Fruit fly (Drosophila melanogaster) whole organism, adult: ENCODE measurements around the gene CG14400.

Experiments
- CG11617 ChIP-seq: fragments of 200-800 bp; sonication (Bioruptor generic); optimal IDR thresholded peaks from 2 replicates; lab custom pipeline; 2017; ENCODE audit warnings: mild to moderate bottlenecking, missing biosample characterization, missing genetic modification reagents, missing genetic modification characterization
- CG12768 ChIP-seq: fragments of 200-800 bp; sonication (Bioruptor generic); optimal IDR thresholded peaks from 2 replicates; lab custom pipeline; 2017; ENCODE audit warnings: missing biosample characterization, missing genetic modification characterization, mild to moderate bottlenecking, moderate library complexity, missing genetic modification reagents
- CG14711 ChIP-seq: fragments of 200-800 bp; sonication (Bioruptor generic); optimal IDR thresholded peaks from 2 replicates; lab custom pipeline; 2018; ENCODE audit warnings: missing biosample characterization, mild to moderate bottlenecking, missing genetic modification characterization, moderate library complexity
- CG1620 ChIP-seq: fragments of 200-800 bp; sonication (Bioruptor generic); optimal IDR thresholded peaks from 2 replicates; lab custom pipeline; 2016; ENCODE audit warnings: missing biosample characterization, missing genetic modification characterization
- CG33017 ChIP-seq: fragments of 200-800 bp; sonication (Bioruptor generic); optimal IDR thresholded peaks from 2 replicates; lab custom pipeline; 2018; ENCODE audit warnings: missing biosample characterization, mild to moderate bottlenecking, missing genetic modification characterization, moderate library complexity
- CG5204 ChIP-seq: fragments of 200-800 bp; sonication (Bioruptor generic); optimal IDR thresholded peaks from 2 replicates; lab custom pipeline; 2016; ENCODE audit warnings: missing biosample characterization, missing genetic modification characterization
- CG7045 ChIP-seq: fragments of 200-800 bp; sonication (Bioruptor generic); optimal IDR thresholded peaks from 2 replicates; lab custom pipeline; 2017; ENCODE audit warnings: missing biosample characterization, mild to moderate bottlenecking, missing genetic modification characterization
- CG7101 ChIP-seq: fragments of 200-800 bp; sonication (Bioruptor generic); optimal IDR thresholded peaks from 2 replicates; lab custom pipeline; 2018; ENCODE audit warnings: missing biosample characterization, mild to moderate bottlenecking, missing genetic modification characterization, moderate library complexity
- Clk ChIP-seq: fragments of 200-800 bp; sonication (Bioruptor generic); optimal IDR thresholded peaks from 2 replicates; lab custom pipeline; 2017; ENCODE audit warnings: missing biosample characterization, missing genetic modification characterization
- Crg-1 ChIP-seq: fragments of 200-800 bp; sonication (Bioruptor generic); optimal IDR thresholded peaks from 2 replicates; lab custom pipeline; 2016; ENCODE audit warnings: missing biosample characterization, missing genetic modification characterization
- Hr96 ChIP-seq: fragments of 200-800 bp; sonication (Bioruptor generic); optimal IDR thresholded peaks from 2 replicates; lab custom pipeline; 2016; ENCODE audit warnings: missing biosample characterization, missing genetic modification characterization
- Mnt ChIP-seq: fragments of 200-800 bp; sonication (Bioruptor generic); optimal IDR thresholded peaks from 2 replicates; lab custom pipeline; 2016; ENCODE audit warnings: missing biosample characterization, mild to moderate bottlenecking, missing genetic modification characterization
- bab1 ChIP-seq: fragments of 200-800 bp; sonication (Bioruptor generic); optimal IDR thresholded peaks from 3 replicates; lab custom pipeline; 2019; ENCODE audit warnings: missing biosample characterization, mild to moderate bottlenecking, missing genetic modification characterization, moderate library complexity
- cic ChIP-seq: fragments of 200-800 bp; sonication (Bioruptor generic); optimal IDR thresholded peaks from 2 replicates; lab custom pipeline; 2017; ENCODE audit warnings: missing biosample characterization, mild to moderate bottlenecking, missing genetic modification characterization, moderate library complexity
- cnc ChIP-seq, 2 experiments: fragments of >200 bp; optimal IDR thresholded peaks; 2 replicates each; lab custom pipeline; 2017
- kay ChIP-seq: fragments of 200-800 bp; sonication (Bioruptor generic); peaks from one replicate; lab custom pipeline; 2016; ENCODE audit warnings: missing biosample characterization, missing genetic modification characterization, borderline replicate concordance
- pad ChIP-seq: fragments of 200-800 bp; sonication (Bioruptor generic); optimal IDR thresholded peaks from 3 replicates; lab custom pipeline; 2017; ENCODE audit warnings: missing biosample characterization, missing genetic modification characterization, mild to moderate bottlenecking, moderate library complexity, missing genetic modification reagents
- tj ChIP-seq: fragments of 200-800 bp; sonication (Bioruptor generic); optimal IDR thresholded peaks from 3 replicates; lab custom pipeline; 2017; ENCODE audit warnings: missing biosample characterization, mild to moderate bottlenecking, missing genetic modification characterization, moderate library complexity
- toe ChIP-seq: fragments of 200-800 bp; sonication (Bioruptor generic); optimal IDR thresholded peaks from 2 replicates; lab custom pipeline; 2016; ENCODE audit warnings: missing biosample characterization, missing genetic modification characterization

The CG14400 gene

DNA sequence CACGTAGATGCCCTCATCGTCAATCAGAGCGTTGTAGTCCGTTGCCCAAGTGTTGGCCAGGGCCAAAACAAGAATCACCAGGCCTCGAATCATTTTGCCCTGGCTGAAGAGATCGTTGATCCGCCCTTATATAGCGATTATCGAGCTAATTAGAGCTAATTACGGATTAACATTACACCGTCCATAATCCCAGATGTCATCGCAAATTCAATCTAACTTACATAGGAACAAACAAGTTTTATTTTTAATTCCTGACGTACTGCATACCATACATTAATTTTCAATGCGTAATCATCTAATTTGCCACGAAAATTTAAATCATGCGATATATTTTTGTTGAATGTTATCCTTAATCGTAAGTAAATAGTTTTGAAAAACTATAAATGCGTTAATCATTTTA lies 40.5 kb downstream of the CG14400 start, which contains the start of gene CheB38b:
Gene CheB38b, minus strand, starts transcription at position 101 of the 400 bp plus-strand sequence.
- TF ChIP-seq Clk (GFP tag; lab: Kevin White, UChicago) (no peak), CG7045 (no peak), cic (GFP tag; lab: Kevin White, UChicago) (no peak), cnc (optimal IDR thresholded peaks at IDR 0.05; lab: Kevin White, UChicago) (no peak), CG12768 (GFP tag; lab: Kevin White, UChicago) (no peak), tj (no peak), pad (GFP tag; lab: Kevin White, UChicago) (no peak)

DNA sequence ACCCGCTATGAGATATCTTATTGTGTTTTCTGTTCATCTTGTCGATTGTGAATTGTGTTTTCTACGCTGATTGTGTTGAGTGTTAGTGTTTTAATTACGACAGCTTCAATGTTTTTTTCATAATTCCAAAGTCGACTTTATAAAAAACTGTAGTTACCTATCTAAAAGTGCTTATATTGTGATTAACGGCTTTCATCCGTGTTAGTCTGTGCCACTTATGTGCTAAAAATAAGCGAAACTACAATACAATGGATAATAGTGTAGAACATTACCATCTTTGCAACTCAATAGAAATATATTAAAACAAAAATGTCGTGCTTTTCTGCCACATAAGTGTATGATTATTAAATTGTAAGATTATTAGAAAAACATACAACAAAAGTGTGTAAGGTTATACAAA lies 41.6 kb downstream of the CG14400 start, which contains the start of gene CG33322:
Gene CG33322, minus strand, starts transcription at position 101 of the 400 bp plus-strand sequence.
- TF ChIP-seq Hr96 (no peak), cic (GFP tag; lab: Kevin White, UChicago) (no peak)

DNA sequence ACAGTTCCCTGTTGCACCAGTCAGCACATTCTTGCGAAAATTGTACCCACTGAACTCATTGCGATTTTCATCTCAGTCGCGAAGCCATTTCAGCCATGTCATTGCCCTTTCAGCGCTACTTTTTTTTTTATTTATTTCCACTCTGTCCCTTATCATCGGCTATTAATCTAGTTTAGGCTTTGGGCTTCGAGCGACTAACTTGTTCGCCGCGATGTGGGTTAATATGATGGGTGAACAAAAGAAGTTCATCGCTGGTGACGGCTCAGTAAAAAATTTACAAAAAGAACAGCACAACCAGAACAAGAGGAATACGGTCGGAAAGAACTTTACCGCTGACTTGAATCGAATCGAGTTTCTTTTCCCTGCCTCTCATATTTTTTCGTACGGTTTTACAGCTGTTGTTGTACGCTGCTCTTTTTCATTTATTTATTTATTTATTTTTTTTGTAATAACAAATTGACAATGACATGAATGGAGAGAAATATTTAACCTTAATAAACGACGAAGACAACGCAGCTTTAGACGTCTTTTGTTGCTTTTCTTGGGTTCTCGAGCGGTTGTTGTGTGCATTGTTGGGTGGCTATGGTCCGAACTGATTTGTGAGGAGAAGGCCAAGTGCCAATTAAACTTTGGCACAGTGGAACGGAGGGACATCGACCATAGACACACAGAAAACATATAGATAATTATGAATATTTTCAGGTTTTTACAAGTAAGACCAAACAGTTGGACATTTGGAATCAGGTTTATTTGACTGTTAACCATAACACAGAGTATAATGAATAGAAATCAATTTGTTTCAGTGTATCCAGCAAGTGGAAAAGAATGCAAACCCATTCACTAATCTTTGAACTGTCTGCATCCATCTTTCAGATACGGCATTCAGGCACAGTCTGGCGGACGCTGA lies 45.2 kb downstream of the CG14400 start:
- no peak for TF ChIP-seq pad (GFP tag; lab: Kevin White, UChicago)
- no peak for TF ChIP-seq CG11617 (GFP tag; lab: Kevin White, UChicago)
- TF ChIP-seq kay (GFP tag; lab: Kevin White, UChicago), result peak; percentile 27
- peak; percentile 37 for TF ChIP-seq tj

DNA sequence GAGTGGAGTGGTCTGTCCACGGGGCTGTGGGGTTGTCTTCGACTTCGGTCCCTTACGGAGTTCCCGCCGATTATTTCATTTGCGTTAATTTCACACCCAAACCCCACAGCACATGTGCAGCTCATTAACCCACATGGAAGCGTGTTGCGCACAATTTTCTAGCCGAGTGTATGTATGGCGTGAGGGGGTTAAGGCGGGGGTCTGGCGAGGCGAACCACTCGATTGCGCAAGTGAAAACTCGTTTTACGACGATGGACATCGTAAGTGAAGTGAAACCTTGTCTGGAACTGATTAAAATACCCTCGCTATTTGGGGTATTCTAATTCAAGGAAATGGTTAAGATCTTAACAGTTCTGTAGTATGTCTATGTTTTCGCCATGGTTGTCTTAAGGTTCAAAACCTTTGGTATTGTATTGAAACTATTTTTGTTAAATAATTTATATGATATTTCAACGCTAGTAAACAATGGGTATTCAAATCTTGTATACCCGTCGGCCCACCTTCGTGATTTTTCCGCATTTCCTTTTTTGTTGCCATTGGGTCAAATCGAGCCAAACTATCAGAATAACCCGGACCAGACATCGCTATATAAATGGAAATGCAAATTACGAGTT lies 46.5 kb downstream of the CG14400 start:
- TF ChIP-seq CG7045 (no peak), Mnt (peak; percentile 13), tj (no peak), Hr96 (no peak), pad (GFP tag; lab: Kevin White, UChicago) (no peak), CG33017 (tag; lab: Kevin White, UChicago) (peak; percentile 6), cic (GFP tag; lab: Kevin White, UChicago) (no peak), toe (GFP tag; lab: Kevin White, UChicago) (no peak), Clk (GFP tag; lab: Kevin White, UChicago) (no peak)

DNA sequence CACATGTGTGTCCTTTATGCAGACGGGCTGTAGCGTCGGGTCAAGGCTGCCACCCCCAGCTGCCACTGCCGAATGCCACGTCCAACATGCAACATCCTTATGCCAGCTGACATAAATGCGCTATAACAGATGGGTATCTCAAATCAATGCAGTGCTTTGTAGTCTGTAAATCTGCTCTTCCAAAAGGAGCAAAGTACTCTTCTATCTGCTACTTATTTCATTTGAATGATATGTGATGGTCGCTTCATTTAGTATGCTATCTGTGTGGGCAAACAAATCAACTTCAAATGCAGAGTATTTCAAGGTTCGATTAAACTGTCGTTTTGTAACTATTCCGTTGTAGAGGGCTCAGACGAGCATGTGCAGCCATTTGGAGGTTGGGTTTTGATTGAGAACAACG lies 48.5 kb downstream of the CG14400 start:
- TF ChIP-seq CG7101 (tag; lab: Kevin White, UChicago), result peak; percentile 22
- peak; percentile 80 for TF ChIP-seq CG12768 (GFP tag; lab: Kevin White, UChicago)
- peak; percentile 55 for TF ChIP-seq CG14711 (tag; lab: Kevin White, UChicago)
- no peak for TF ChIP-seq Crg-1 (GFP tag; lab: Kevin White, UChicago)
- TF ChIP-seq Clk (GFP tag; lab: Kevin White, UChicago), result no peak
- TF ChIP-seq CG33017 (tag; lab: Kevin White, UChicago), result peak; percentile 33
- TF ChIP-seq CG11617 (GFP tag; lab: Kevin White, UChicago), result no peak
- no peak for TF ChIP-seq CG7045
- no peak for TF ChIP-seq cnc (optimal IDR thresholded peaks at IDR 0.05; lab: Kevin White, UChicago)
- no peak for TF ChIP-seq bab1 (GFP tag; lab: Kevin White, UChicago)

DNA sequence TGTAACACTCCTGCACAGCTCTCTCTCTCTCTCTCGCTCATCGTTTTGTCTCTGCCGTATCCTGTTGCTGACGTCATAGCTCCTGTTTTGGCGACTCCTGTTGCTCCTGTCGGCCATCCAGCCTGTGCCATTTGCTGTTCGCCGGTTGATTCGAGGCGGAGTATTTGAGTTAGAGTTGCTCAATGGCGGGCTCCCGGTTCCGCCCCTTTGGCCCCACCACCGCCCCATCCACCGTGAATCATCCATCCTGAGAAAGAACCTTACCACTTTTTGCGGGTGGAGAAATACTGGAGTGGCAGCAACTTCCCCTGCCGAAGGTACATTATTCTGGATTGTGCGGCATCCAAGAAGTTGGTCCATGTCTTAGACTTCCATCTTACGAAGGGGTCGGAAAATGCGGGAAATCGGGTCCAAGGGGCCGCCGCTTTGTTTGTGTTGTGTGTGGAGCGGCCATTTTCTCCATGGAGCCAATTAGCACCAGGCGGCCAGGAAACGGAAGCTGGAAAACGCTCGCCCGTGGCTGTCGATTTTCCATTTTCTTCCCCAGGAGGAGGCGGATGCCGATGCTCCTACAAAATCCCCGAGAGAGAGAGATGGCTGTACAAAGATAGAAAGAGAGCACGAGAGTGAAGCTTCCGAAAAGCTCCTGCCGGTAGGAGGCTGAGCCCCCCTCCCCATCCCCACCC lies 49.0 kb downstream of the CG14400 start:
- TF ChIP-seq CG33017 (tag; lab: Kevin White, UChicago), result no peak
- TF ChIP-seq CG5204 (GFP tag; lab: Kevin White, UChicago), result no peak
- TF ChIP-seq bab1 (GFP tag; lab: Kevin White, UChicago), result no peak
- TF ChIP-seq Clk (GFP tag; lab: Kevin White, UChicago), result peak; percentile 5
- no peak for TF ChIP-seq CG1620 (GFP tag; lab: Kevin White, UChicago)
- peak; percentile 81 for TF ChIP-seq pad (GFP tag; lab: Kevin White, UChicago)
- TF ChIP-seq CG12768 (GFP tag; lab: Kevin White, UChicago), result no peak
- TF ChIP-seq CG7045, result no peak
